Fruit fly (Drosophila melanogaster): Measurements from ENCODE around the gene Coq8.

Gene Coq8

DNA sequence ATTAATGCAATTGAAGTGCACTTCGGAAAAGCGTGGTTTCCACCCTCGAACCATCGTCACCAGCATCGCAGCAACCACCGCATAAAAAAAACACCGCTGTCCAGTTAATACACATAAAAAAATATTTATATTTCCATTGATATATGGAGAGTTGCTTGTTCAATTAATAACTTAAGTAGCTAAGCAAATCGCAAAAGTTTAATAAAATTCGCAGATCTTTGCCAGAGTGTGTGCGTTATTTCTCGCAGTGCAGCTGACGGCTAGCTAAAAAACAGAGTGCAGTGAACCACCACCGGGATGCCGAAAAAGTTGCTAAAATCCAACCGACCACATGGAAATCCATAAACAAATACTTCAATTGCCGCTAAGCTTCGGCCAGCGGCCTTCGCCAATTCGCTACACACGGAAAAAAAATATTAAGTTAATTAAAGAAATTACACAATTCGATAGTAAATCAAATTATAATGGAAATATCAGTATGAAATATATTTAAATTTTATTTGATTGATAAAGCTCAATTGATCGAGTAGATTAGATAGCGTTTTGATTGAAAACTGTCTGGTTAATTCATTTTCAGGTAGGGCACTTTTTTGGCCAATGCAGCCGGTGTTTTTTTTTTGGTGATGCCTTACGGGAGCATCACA, 22.5 kb upstream of the Coq8 start (continued):
- TF ChIP-seq CG14710 (tag; optimal IDR thresholded peaks at IDR 0.05) (peak; percentile 35), CG2120 (GFP tag; optimal IDR thresholded peaks at IDR 0.05) (peak; percentile 13), CG10321 (GFP tag; IDR thresholded peaks at IDR 0.05) (no peak), Ravus (GFP tag; IDR thresholded peaks at IDR 0.05) (no peak), CG4854 (GFP tag; optimal IDR thresholded peaks at IDR 0.05) (no peak), CG5180 (GFP tag; optimal IDR thresholded peaks at IDR 0.05) (no peak), CG12299 (tag; optimal IDR thresholded peaks at IDR 0.05) (no peak), Aef1 (GFP tag; IDR thresholded peaks at IDR 0.05) (no peak; the same call in 2 of the 3 replicates), CG13287 (GFP tag; IDR thresholded peaks at IDR 0.05; ENCODE audit: partially characterized antibody) (no peak), p53 (GFP tag; optimal IDR thresholded peaks at IDR 0.05) (no peak), CG6254 (GFP tag; optimal IDR thresholded peaks at IDR 0.05) (no peak), gce (GFP tag; IDR thresholded peaks at IDR 0.05) (0 out of 3 replicates have a peak, but pooled peaks have one; percentile 20), NfI (GFP tag; optimal IDR thresholded peaks at IDR 0.05) (no peak), row (GFP tag; IDR thresholded peaks at IDR 0.05) (peak; percentile 48), lola (GFP tag; optimal IDR thresholded peaks at IDR 0.05) (peak in 1 of 3 experiments; percentile 39), CG4730 (GFP tag; IDR thresholded peaks at IDR 0.05) (no peak), ems (GFP tag; optimal IDR thresholded peaks at IDR 0.05) (no peak), CG14860 (GFP tag; IDR thresholded peaks at IDR 0.05; ENCODE audit: partially characterized antibody) (no peak), rib (GFP tag; IDR thresholded peaks at IDR 0.05) (no peak), wdn (GFP tag; IDR thresholded peaks at IDR 0.05) (no peak), CG15011 (GFP tag; optimal IDR thresholded peaks at IDR 0.05) (no peak), Sox100B (GFP tag; optimal IDR thresholded peaks at IDR 0.05) (peak; percentile 45), CG3995 (GFP tag; optimal IDR thresholded peaks at IDR 0.05) (no peak), HmgD (GFP tag; optimal IDR thresholded peaks at IDR 0.05) (no peak), CG14667 (GFP tag; IDR thresholded peaks at IDR 0.05) (no peak), crc (GFP tag; optimal IDR thresholded peaks at IDR 0.05) (no peak), disco-r (GFP tag; optimal IDR thresholded peaks at IDR 0.05) (no peak), CG10431 (GFP tag; optimal IDR thresholded peaks at IDR 0.05) (no peak), Rx (GFP tag; IDR thresholded peaks at IDR 0.05) (no peak), Camta (GFP tag; optimal IDR thresholded peaks at IDR 0.05) (no peak), Lim3 (GFP tag; IDR thresholded peaks at IDR 0.05) (no peak), corto (GFP tag; optimal IDR thresholded peaks at IDR 0.05) (no peak), CG34224 (GFP tag; IDR thresholded peaks at IDR 0.05; ENCODE audit: partially characterized antibody) (no peak), ssp (GFP tag; IDR thresholded peaks at IDR 0.05) (no peak), lmd (GFP tag; IDR thresholded peaks at IDR 0.05) (no peak), CG4404 (GFP tag; IDR thresholded peaks at IDR 0.05) (no peak), Deaf1 (tag; optimal IDR thresholded peaks at IDR 0.05) (no peak), Drgx (GFP tag; IDR thresholded peaks at IDR 0.05) (no peak), toy (GFP tag; IDR thresholded peaks at IDR 0.05) (no peak), CG31224 (GFP tag; IDR thresholded peaks at IDR 0.05) (no peak), zen (tag; optimal IDR thresholded peaks at IDR 0.05) (no peak), Max (GFP tag; optimal IDR thresholded peaks at IDR 0.05) (no peak), bbx (GFP tag; IDR thresholded peaks at IDR 0.05; ENCODE audit: partially characterized antibody) (no peak), chm (GFP tag; IDR thresholded peaks at IDR 0.05) (peak; percentile 48; the same call in 1 of the 2 replicates), nmo (GFP tag; optimal IDR thresholded peaks at IDR 0.05) (peak; percentile 61), Scr (GFP tag; IDR thresholded peaks at IDR 0.05; ENCODE audit: partially characterized antibody) (no peak), H2.0 (GFP tag; IDR thresholded peaks at IDR 0.05) (peak; percentile 13; the same call in 1 of the 2 replicates), Antp (GFP tag; optimal IDR thresholded peaks at IDR 0.05) (no peak), CG5953 (GFP tag; IDR thresholded peaks at IDR 0.05) (no peak), yki (optimal IDR thresholded peaks at IDR 0.05) (no peak), Ada2b (GFP tag; IDR thresholded peaks at IDR 0.05) (no peak)

Data from whole organism, embryonic.